Fruit fly (Drosophila melanogaster): ENCODE measurements around the gene aop.

dm6 chr2L:2209002-2209401 is 30.4 kb upstream of the aop start, which contains the start of gene CG33124:
- no peak for TF ChIP-seq brk (GFP tag; optimal IDR thresholded peaks at IDR 0.05)
- TF ChIP-seq Dfd (GFP tag; optimal IDR thresholded peaks at IDR 0.05), result no peak
- no peak for TF ChIP-seq N (GFP tag; optimal IDR thresholded peaks at IDR 0.05)
- TF ChIP-seq lola (GFP tag; optimal IDR thresholded peaks at IDR 0.05), result no peak
